Worm (Caenorhabditis elegans) whole organism, L1 larva: Measurements from ENCODE around the gene F55G1.15.

ENCODE experiments used
- aly-2 ChIP-seq: fragments of 150-350 bp; optimal IDR thresholded peaks from 2 replicates; lab custom pipeline; 2014; ENCODE audit warnings: missing biosample characterization, missing genetic modification characterization
- fos-1 ChIP-seq: fragments of 150-350 bp; optimal IDR thresholded peaks from 2 replicates; lab custom pipeline; 2014; ENCODE audit warnings: missing biosample characterization, missing genetic modification characterization
- mep-1 ChIP-seq: fragments of 150-350 bp; optimal IDR thresholded peaks from 2 replicates; lab custom pipeline; 2014; ENCODE audit warnings: missing biosample characterization, missing genetic modification characterization
- unc-62 ChIP-seq: fragments of 150-350 bp; optimal IDR thresholded peaks from 2 replicates; lab custom pipeline; 2014; ENCODE audit warnings: missing biosample characterization, missing genetic modification reagents, missing genetic modification characterization

DNA sequence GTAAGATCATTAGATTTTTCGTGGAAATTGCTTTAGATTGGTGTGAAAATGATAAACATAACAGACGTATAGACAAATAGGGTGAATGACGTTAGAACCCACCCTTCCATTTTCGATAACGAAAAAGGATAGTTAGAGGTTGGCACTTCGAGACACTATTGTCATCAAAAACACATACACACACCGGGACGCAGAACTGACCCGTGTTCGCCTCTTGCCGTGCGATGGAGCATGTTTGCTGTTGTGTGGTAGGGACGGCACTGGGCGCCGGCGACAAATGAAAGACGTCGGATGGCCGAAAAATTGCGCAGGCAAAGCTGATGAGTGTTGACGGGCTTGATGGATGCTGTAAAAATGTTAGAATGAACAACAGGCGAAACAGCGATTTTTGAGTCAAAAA, 48.6 kb upstream of the F55G1.15 start:
- no peak for TF ChIP-seq unc-62 (GFP tag; lab: Kevin White, UChicago)
- no peak for TF ChIP-seq aly-2 (tag; lab: Kevin White, UChicago)
- TF ChIP-seq mep-1, result no peak
- no peak for TF ChIP-seq fos-1 (tag; lab: Kevin White, UChicago)
